Fruit fly (Drosophila melanogaster): Measurements from ENCODE around the gene CG14540.
A peak's percentile ranks its signal among the peaks of the same experiment; 100 is the strongest.

DNA sequence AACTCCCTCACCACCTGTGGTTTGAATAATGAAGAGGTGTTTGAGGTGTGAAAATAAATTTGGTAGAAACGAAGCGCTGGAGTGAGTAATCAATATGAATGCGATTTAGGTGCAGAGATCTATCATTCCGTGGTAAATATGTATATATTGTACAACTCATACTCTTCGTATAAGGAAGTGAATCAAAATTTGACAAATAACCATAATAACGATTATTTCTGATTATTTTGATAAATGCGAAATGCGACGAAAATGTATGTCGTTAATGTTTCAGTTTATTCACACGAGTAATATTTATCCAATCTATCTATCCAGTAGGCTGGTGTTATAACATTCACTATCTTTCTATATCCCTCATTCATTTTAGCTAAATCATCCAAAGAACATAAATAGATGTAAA is at the start of gene CG14540:
- no peak for TF ChIP-seq tj (GFP tag; optimal IDR thresholded peaks at IDR 0.05)
- no peak for TF ChIP-seq ovo (GFP tag; optimal IDR thresholded peaks at IDR 0.05)
- TF ChIP-seq pad (GFP tag; optimal IDR thresholded peaks at IDR 0.05) = no peak
- TF ChIP-seq kay (GFP tag; ENCODE audit: borderline replicate concordance) = peak; percentile 20
- no peak for TF ChIP-seq CG1620 (GFP tag; optimal IDR thresholded peaks at IDR 0.05)
- TF ChIP-seq CG11617 (GFP tag; optimal IDR thresholded peaks at IDR 0.05) = no peak
- TF ChIP-seq Clk (GFP tag; optimal IDR thresholded peaks at IDR 0.05) = no peak
- TF ChIP-seq cic (GFP tag; optimal IDR thresholded peaks at IDR 0.05) = no peak
- TF ChIP-seq CG7101 (tag; optimal IDR thresholded peaks at IDR 0.05) = no peak
- no peak for TF ChIP-seq CG5204 (GFP tag; optimal IDR thresholded peaks at IDR 0.05)
- TF ChIP-seq CG33017 (tag; optimal IDR thresholded peaks at IDR 0.05) = no peak
- no peak for TF ChIP-seq Crg-1 (GFP tag; optimal IDR thresholded peaks at IDR 0.05)
